Worm (Caenorhabditis elegans) whole organism, young adult: Measurements from ENCODE around the gene F26H11.8.

Experiments
- B0019.2 ChIP-seq: fragments of 200-800 bp; sonication (Bioruptor generic); conservative IDR thresholded peaks from 2 replicates; pipeline ENCODE4 v1.3.6; 2022; ENCODE audit warnings: missing genetic modification reagents, missing genetic modification characterization, missing compliant biosample characterization
- C06A6.2 ChIP-seq: fragments of 200-800 bp; sonication (Bioruptor generic); conservative IDR thresholded peaks from 2 replicates; pipeline ENCODE4 v1.3.6; 2022; ENCODE audit warnings: missing genetic modification characterization, missing compliant biosample characterization
- C17E4.6 ChIP-seq: fragments of 200-800 bp; sonication (Bioruptor generic); IDR thresholded peaks from 2 replicates; pipeline ENCODE4 v1.3.6; 2022; ENCODE audit warnings: missing genetic modification reagents, missing genetic modification characterization, missing compliant biosample characterization
- F22D6.2 ChIP-seq: sonication (generic microtip); optimal IDR thresholded peaks from 2 replicates; lab custom pipeline; 2016; ENCODE audit warnings: mild to moderate bottlenecking, missing genetic modification characterization, missing compliant biosample characterization
- F23B12.7 ChIP-seq: sonication (generic microtip); optimal IDR thresholded peaks from 2 replicates; lab custom pipeline; 2017; ENCODE audit warnings: missing genetic modification characterization, mild to moderate bottlenecking, missing compliant biosample characterization, antibody characterized with exemption, moderate library complexity; ENCODE audit not compliant: insufficient read depth
- F33H1.4 ChIP-seq: fragments of 200-800 bp; sonication (Bioruptor generic); IDR thresholded peaks from 2 replicates; pipeline ENCODE4 v1.3.6; 2022; ENCODE audit warnings: missing genetic modification reagents, missing genetic modification characterization, missing compliant biosample characterization
- F37B4.10 ChIP-seq: fragments of 200-800 bp; sonication (Bioruptor generic); IDR thresholded peaks from 2 replicates; pipeline ENCODE4 v1.3.6; 2022; ENCODE audit warnings: missing genetic modification characterization, missing compliant biosample characterization
- F52B5.7 ChIP-seq: sonication (generic microtip); optimal IDR thresholded peaks from 2 replicates; lab custom pipeline; 2016; ENCODE audit warnings: mild to moderate bottlenecking, missing genetic modification characterization, missing compliant biosample characterization
- K11D2.4 ChIP-seq: fragments of 200-800 bp; sonication (Bioruptor generic); IDR thresholded peaks from 2 replicates; pipeline ENCODE4 v1.3.6; 2022; ENCODE audit warnings: missing genetic modification reagents, missing genetic modification characterization, missing compliant biosample characterization
- K12H6.12 ChIP-seq: fragments of 200-800 bp; sonication (Bioruptor generic); optimal IDR thresholded peaks from 2 replicates; lab custom pipeline; 2018; ENCODE audit warnings: mild to moderate bottlenecking, missing genetic modification characterization, missing compliant biosample characterization
- Y53G8AR.9 ChIP-seq: fragments of 200-800 bp; sonication (Bioruptor generic); conservative IDR thresholded peaks from 2 replicates; pipeline ENCODE4 v1.3.6; 2022; ENCODE audit warnings: missing genetic modification reagents, missing genetic modification characterization, missing compliant biosample characterization
- aptf-2 ChIP-seq: fragments of 200-800 bp; sonication (Bioruptor generic); conservative IDR thresholded peaks from 2 replicates; pipeline ENCODE4 v1.3.6; 2022; ENCODE audit warnings: missing genetic modification reagents, missing genetic modification characterization, missing compliant biosample characterization
- ceh-40 ChIP-seq: fragments of 200-800 bp; sonication (Bioruptor generic); IDR thresholded peaks from 2 replicates; pipeline ENCODE4 v1.3.6; 2022; ENCODE audit warnings: missing genetic modification characterization, missing compliant biosample characterization
- ceh-91 ChIP-seq: fragments of 200-800 bp; sonication (Bioruptor generic); IDR thresholded peaks from 2 replicates; pipeline ENCODE4 v1.3.6; 2022; ENCODE audit warnings: missing genetic modification reagents, missing genetic modification characterization, missing compliant biosample characterization
- die-1 ChIP-seq: sonication (generic microtip); optimal IDR thresholded peaks from 2 replicates; lab custom pipeline; 2016; ENCODE audit warnings: missing genotype, mild to moderate bottlenecking, missing genetic modification characterization, missing compliant biosample characterization
- dpl-1 ChIP-seq: fragments of 150-350 bp; optimal IDR thresholded peaks from 2 replicates; lab custom pipeline; 2014; ENCODE audit warnings: missing biosample characterization, missing genetic modification reagents, missing genetic modification characterization
- fkh-3 ChIP-seq: sonication (generic microtip); optimal IDR thresholded peaks from 2 replicates; lab custom pipeline; 2016; ENCODE audit warnings: mild to moderate bottlenecking, missing genetic modification characterization, missing compliant biosample characterization
- him-1 ChIP-seq: sonication (generic microtip); optimal IDR thresholded peaks from 2 replicates; lab custom pipeline; 2016; ENCODE audit warnings: missing genotype, missing genetic modification reagents, missing genetic modification characterization, missing compliant biosample characterization
- hmg-20 ChIP-seq: fragments of 200-800 bp; sonication (Bioruptor generic); IDR thresholded peaks from 2 replicates; pipeline ENCODE4 v1.3.6; 2022; ENCODE audit warnings: missing genetic modification reagents, missing genetic modification characterization, missing compliant biosample characterization
- let-526 ChIP-seq: fragments of 200-800 bp; sonication (Bioruptor generic); IDR thresholded peaks from 2 replicates; pipeline ENCODE4 v1.3.6; 2022; ENCODE audit warnings: missing genetic modification reagents, missing genetic modification characterization, missing compliant biosample characterization
- lin-35 ChIP-seq, 3 experiments: fragments of 150-350 bp in 2 of 3; sonication (generic microtip) in 1 of 3; optimal IDR thresholded peaks; 2 replicates each; lab custom pipeline; 2014 to 2018; ENCODE audit warnings: missing biosample characterization in 3 of 3, missing genetic modification characterization in 3 of 3, missing genetic modification reagents in 3 of 3
- lsy-27 ChIP-seq: sonication (generic microtip); optimal IDR thresholded peaks from 2 replicates; lab custom pipeline; 2017; ENCODE audit warnings: missing genetic modification characterization, mild to moderate bottlenecking, missing compliant biosample characterization, antibody characterized with exemption, missing genotype, borderline replicate concordance; ENCODE audit not compliant: insufficient read depth
- madf-10 ChIP-seq: sonication (generic microtip); optimal IDR thresholded peaks from 2 replicates; lab custom pipeline; 2016; ENCODE audit warnings: mild to moderate bottlenecking, missing genetic modification characterization, missing compliant biosample characterization
- madf-6 ChIP-seq: fragments of 200-800 bp; sonication (Bioruptor generic); IDR thresholded peaks from 2 replicates; pipeline ENCODE4 v1.3.6; 2022; ENCODE audit warnings: missing genetic modification reagents, missing genetic modification characterization, missing compliant biosample characterization
- mel-28 ChIP-seq: sonication (generic microtip); optimal IDR thresholded peaks from 2 replicates; lab custom pipeline; 2016; ENCODE audit warnings: borderline replicate concordance, mild to moderate bottlenecking, missing genetic modification characterization, missing compliant biosample characterization
- nhr-90 ChIP-seq: sonication (generic microtip); optimal IDR thresholded peaks from 2 replicates; lab custom pipeline; 2016; ENCODE audit warnings: missing genotype, mild to moderate bottlenecking, missing genetic modification characterization, missing compliant biosample characterization
- pha-4 ChIP-seq: fragments of 150-350 bp; sonication (generic microtip); optimal IDR thresholded peaks from 2 replicates; lab custom pipeline; 2014; ENCODE audit warnings: missing biosample characterization, missing genetic modification reagents, missing genetic modification characterization
- snpc-1.1 ChIP-seq: sonication (generic microtip); optimal IDR thresholded peaks from 2 replicates; lab custom pipeline; 2017; ENCODE audit warnings: missing genetic modification characterization, mild to moderate bottlenecking, missing compliant biosample characterization, antibody characterized with exemption, moderate library complexity, missing genotype, missing genetic modification reagents; ENCODE audit not compliant: insufficient read depth
- somi-1 ChIP-seq: fragments of 200-800 bp; sonication (Bioruptor generic); optimal IDR thresholded peaks from 2 replicates; lab custom pipeline; 2018; ENCODE audit warnings: mild to moderate bottlenecking, missing genetic modification characterization, missing compliant biosample characterization
- tbp1 ChIP-seq: fragments of 200-800 bp; sonication (Bioruptor generic); optimal IDR thresholded peaks from 2 replicates; lab custom pipeline; 2018; ENCODE audit warnings: mild to moderate bottlenecking, missing genetic modification characterization, missing compliant biosample characterization
- tlf-1 ChIP-seq: fragments of 200-800 bp; sonication (Bioruptor generic); optimal IDR thresholded peaks from 2 replicates; lab custom pipeline; 2018; ENCODE audit warnings: mild to moderate bottlenecking, missing genetic modification characterization, missing compliant biosample characterization
- unc-130 ChIP-seq: sonication (generic microtip); optimal IDR thresholded peaks from 2 replicates; lab custom pipeline; 2016; ENCODE audit warnings: missing genetic modification reagents, missing genetic modification characterization, missing compliant biosample characterization
- unc-62 ChIP-seq: fragments of 150-350 bp; optimal IDR thresholded peaks from 2 replicates; lab custom pipeline; 2014; ENCODE audit warnings: missing biosample characterization, missing genetic modification reagents, missing genetic modification characterization
- xnd-1 ChIP-seq: sonication (generic microtip); optimal IDR thresholded peaks from 2 replicates; lab custom pipeline; 2016; ENCODE audit warnings: missing genotype, missing genetic modification reagents, missing genetic modification characterization, missing compliant biosample characterization
- zfh-2 ChIP-seq: fragments of 200-800 bp; sonication (Bioruptor generic); conservative IDR thresholded peaks from 2 replicates; pipeline ENCODE4 v1.3.6; 2022; ENCODE audit warnings: missing genetic modification reagents, missing genetic modification characterization, missing compliant biosample characterization

F26H11.8 gene

DNA sequence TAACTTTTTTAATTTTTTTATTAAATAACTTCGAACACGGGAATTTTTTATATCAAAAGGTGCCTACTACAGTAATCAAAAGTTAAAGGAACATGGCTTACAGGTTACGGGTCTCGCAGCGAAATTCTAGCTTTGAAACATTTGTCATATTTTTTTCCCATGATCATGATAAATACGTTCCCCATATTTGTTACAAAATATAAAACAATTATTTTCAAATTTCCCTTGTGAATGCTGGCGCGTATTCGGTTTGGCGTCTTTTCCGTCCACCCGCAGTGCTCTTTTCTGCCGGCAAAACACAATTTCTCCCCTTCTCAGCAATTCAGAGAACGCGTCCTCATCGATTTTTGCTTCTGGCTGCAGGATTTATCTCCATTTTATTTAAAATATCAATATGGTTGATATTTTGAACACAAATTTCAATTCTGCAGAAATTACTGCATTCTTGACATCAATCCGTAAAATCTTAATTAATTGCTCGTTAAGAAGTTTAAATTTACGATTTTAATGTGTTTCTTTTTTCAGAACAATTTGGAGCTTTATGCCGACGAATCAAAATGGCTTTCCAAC, 23.0 kb upstream of the F26H11.8 start, which contains the start of gene imb-2 (continued):
- TF ChIP-seq Y53G8AR.9 (GFP tag; lab: Robert Waterston, UW) (no peak), nhr-90 (tag; lab: Kevin White, UChicago) (no peak), die-1 (tag; lab: Kevin White, UChicago) (no peak), mel-28 (no peak), tlf-1 (no peak), pha-4 (tag; lab: Kevin White, UChicago) (no peak), snpc-1.1 (tag; lab: Kevin White, UChicago) (peak; percentile 1), aptf-2 (no peak), ceh-91 (GFP tag; lab: Robert Waterston, UW) (peak; percentile 52; the same call in 1 of the 2 replicates), unc-62 (GFP tag; lab: Kevin White, UChicago) (no peak), B0019.2 (GFP tag; lab: Robert Waterston, UW) (no peak)

DNA sequence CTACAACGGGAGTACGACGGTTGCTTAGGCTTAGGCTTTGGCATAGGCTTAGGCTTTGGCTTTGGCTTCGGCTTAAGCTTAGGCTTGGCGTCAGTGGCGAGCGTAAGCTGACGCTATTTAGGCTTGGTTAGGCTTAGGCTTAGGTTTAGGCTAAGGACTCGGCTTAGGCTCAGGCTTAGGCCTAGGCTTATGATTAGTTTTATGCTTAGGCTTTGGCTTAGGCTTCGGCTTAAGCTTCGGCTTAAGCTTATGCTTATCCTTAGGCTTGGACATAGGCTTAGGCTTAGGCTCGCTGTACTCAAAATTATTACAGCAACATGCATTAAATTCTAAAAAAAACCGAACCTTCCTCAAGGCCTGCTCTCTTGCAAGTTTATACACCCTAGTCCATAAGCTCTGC, 13.7 kb upstream of the F26H11.8 start:
- TF ChIP-seq him-1 (tag; lab: Kevin White, UChicago): no peak
- no peak for TF ChIP-seq xnd-1 (tag; lab: Kevin White, UChicago)
- no peak for TF ChIP-seq fkh-3
- TF ChIP-seq let-526 (GFP tag; lab: Robert Waterston, UW): no peak
- no peak for TF ChIP-seq lsy-27 (tag; lab: Kevin White, UChicago)
- no peak for TF ChIP-seq aptf-2
- TF ChIP-seq F37B4.10 (GFP tag; lab: Robert Waterston, UW): no peak
- TF ChIP-seq madf-6 (GFP tag; lab: Robert Waterston, UW): no peak

DNA sequence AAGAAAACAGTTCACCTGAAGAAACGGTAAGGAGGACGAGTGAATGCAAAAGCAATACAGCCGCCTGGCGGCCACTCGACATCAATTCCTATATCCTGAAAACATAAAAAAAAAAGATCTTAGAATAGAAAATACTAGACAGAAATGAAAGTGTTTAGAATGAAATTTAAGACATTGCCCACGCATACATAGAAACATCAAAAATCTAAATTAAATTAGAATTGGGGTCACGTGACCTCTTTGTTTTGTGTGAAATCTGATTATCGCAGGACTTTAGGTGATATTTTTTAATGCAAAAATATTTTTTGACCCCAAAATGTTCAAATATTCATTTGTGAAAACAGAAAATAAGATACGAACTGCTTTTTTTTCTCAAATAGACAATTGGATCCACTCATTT, 10.5 kb upstream of the F26H11.8 start, which contains the start of gene acr-20:
acr-20 (minus strand) TSS at position 101 of the 400 bp plus-strand sequence.
- TF ChIP-seq dpl-1 (GFP tag; lab: Kevin White, UChicago) (no peak), C17E4.6 (no peak), unc-130 (no peak), B0019.2 (GFP tag; lab: Robert Waterston, UW) (no peak), F52B5.7 (tag; lab: Kevin White, UChicago) (no peak), F33H1.4 (GFP tag; lab: Robert Waterston, UW) (no peak), C06A6.2 (GFP tag; lab: Robert Waterston, UW) (no peak), K11D2.4 (GFP tag; lab: Robert Waterston, UW) (no peak), K12H6.12 (no peak), F23B12.7 (no peak), somi-1 (GFP tag; lab: Kevin White, UChicago) (no peak), F22D6.2 (tag; lab: Kevin White, UChicago) (no peak), ceh-40 (GFP tag; lab: Robert Waterston, UW) (no peak), tbp1 (GFP tag; lab: Kevin White, UChicago) (no peak), lin-35 (GFP tag; optimal IDR thresholded peaks at IDR 0.05; lab: Kevin White, UChicago) (no peak), madf-10 (tag; lab: Kevin White, UChicago) (no peak), hmg-20 (GFP tag; lab: Robert Waterston, UW) (no peak), mel-28 (no peak), zfh-2 (GFP tag; lab: Robert Waterston, UW) (no peak)
